Fruit fly (Drosophila melanogaster) whole organism, pupa: ENCODE measurements around the gene mrn.

ENCODE experiments used
- CG10348 ChIP-seq: fragments of 200-800 bp; sonication (Bioruptor generic); IDR thresholded peaks from 2 replicates; pipeline ENCODE4 v1.3.6; 2022; ENCODE audit warnings: missing biosample characterization, missing genetic modification characterization
- CG13204 ChIP-seq: fragments of 200-800 bp; sonication (Bioruptor generic); optimal IDR thresholded peaks from 2 replicates; lab custom pipeline; 2018; ENCODE audit warnings: missing biosample characterization, mild to moderate bottlenecking, missing genetic modification characterization, moderate library complexity
- CG14655 ChIP-seq: fragments of 200-800 bp; sonication (Bioruptor generic); optimal IDR thresholded peaks from 3 replicates; lab custom pipeline; 2017; ENCODE audit warnings: mild to moderate bottlenecking, missing biosample characterization, missing genetic modification reagents, missing genetic modification characterization
- CG15710 ChIP-seq: fragments of 200-800 bp; sonication (Bioruptor generic); optimal IDR thresholded peaks from 2 replicates; lab custom pipeline; 2018; ENCODE audit warnings: missing biosample characterization, mild to moderate bottlenecking, missing genetic modification characterization, moderate library complexity
- CG8159 ChIP-seq: fragments of 200-800 bp; sonication (Bioruptor generic); optimal IDR thresholded peaks from 3 replicates; lab custom pipeline; 2018; ENCODE audit warnings: missing biosample characterization, mild to moderate bottlenecking, missing genetic modification characterization, moderate library complexity
- D1 ChIP-seq: fragments of 200-800 bp; sonication (Bioruptor generic); optimal IDR thresholded peaks from 2 replicates; lab custom pipeline; 2018; ENCODE audit warnings: missing biosample characterization, mild to moderate bottlenecking, missing genetic modification characterization, moderate library complexity
- EcR ChIP-seq: fragments of 200-800 bp; sonication (Bioruptor generic); optimal IDR thresholded peaks from 3 replicates; lab custom pipeline; 2019; ENCODE audit warnings: missing biosample characterization, missing genetic modification characterization, mild to moderate bottlenecking, moderate library complexity, missing genetic modification reagents
- Ets98B ChIP-seq: fragments of 200-800 bp; sonication (Bioruptor generic); IDR thresholded peaks from 2 replicates; pipeline ENCODE4 v1.3.6; 2022; ENCODE audit warnings: missing biosample characterization, missing genetic modification characterization
- Snoo ChIP-seq: fragments of 200-800 bp; sonication (Bioruptor generic); optimal IDR thresholded peaks from 3 replicates; lab custom pipeline; 2017; ENCODE audit warnings: missing biosample characterization, mild to moderate bottlenecking, missing genetic modification characterization, inconsistent platforms
- rn ChIP-seq: fragments of 200-800 bp; sonication (Bioruptor generic); IDR thresholded peaks from 2 replicates; pipeline ENCODE4 v1.3.6; 2022; ENCODE audit warnings: missing biosample characterization, missing genetic modification characterization

DNA sequence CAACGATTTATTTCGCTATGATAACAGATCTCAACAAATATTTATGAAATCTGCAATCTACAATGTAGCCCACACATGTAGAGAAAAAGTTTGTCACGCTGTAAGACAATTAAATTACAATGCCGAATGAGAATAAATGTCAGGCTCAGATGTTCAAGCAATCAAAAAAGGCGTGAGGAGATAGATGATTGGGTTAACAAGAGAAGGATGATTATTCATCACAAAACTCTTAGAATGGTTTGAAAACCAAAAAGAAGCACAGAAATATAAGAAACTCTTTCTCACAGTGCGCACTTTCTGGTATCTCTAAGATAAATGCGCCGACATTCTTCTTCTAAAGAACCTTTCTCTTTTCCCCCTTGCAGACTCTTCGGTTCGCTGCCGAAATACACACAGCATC lies 19.7 kb upstream of the mrn start:
- no peak for TF ChIP-seq CG8159 (tag; lab: Kevin White, UChicago)
- TF ChIP-seq EcR (GFP tag; lab: Kevin White, UChicago), result no peak
- no peak for TF ChIP-seq CG15710 (tag; lab: Kevin White, UChicago)
- no peak for TF ChIP-seq Ets98B (GFP tag; lab: Robert Waterston, UW)
- TF ChIP-seq CG13204 (GFP tag; lab: Kevin White, UChicago), result no peak
- TF ChIP-seq D1 (tag; lab: Kevin White, UChicago), result no peak
- TF ChIP-seq CG14655 (GFP tag; lab: Kevin White, UChicago), result no peak
- TF ChIP-seq CG10348 (GFP tag; lab: Robert Waterston, UW), result no peak
- TF ChIP-seq Snoo, result no peak
- no peak for TF ChIP-seq rn (GFP tag; lab: Robert Waterston, UW)
